Fruit fly (Drosophila melanogaster): ENCODE data around the gene CG5026.

Gene CG5026

dm6 chr3L:8953199-8953956 lies 14.9 kb upstream of the CG5026 start (continued):
- peak; percentile 40 for TF ChIP-seq CG15601 (tag; optimal IDR thresholded peaks at IDR 0.05)
- TF ChIP-seq tgo (GFP tag; IDR thresholded peaks at IDR 0.05) = peak; percentile 50; the same call in 2 of the 3 replicates
- peak; percentile 77 for TF ChIP-seq pros (GFP tag; optimal IDR thresholded peaks at IDR 0.05)
- peak; percentile 42; the same call in 1 of the 2 replicates for TF ChIP-seq amos (GFP tag; IDR thresholded peaks at IDR 0.05; ENCODE audit: partially characterized antibody)
- TF ChIP-seq CG3163 (GFP tag; optimal IDR thresholded peaks at IDR 0.05) = no peak
- TF ChIP-seq Jarid2 (GFP tag; optimal IDR thresholded peaks at IDR 0.05) = peak; percentile 66
- TF ChIP-seq gcm (GFP tag; optimal IDR thresholded peaks at IDR 0.05) = peak; percentile 60
- no peak for TF ChIP-seq sob (GFP tag; IDR thresholded peaks at IDR 0.05)
- TF ChIP-seq dimm (GFP tag; IDR thresholded peaks at IDR 0.05) = no peak
- TF ChIP-seq CG10431 (GFP tag; optimal IDR thresholded peaks at IDR 0.05) = peak; percentile 24
- TF ChIP-seq CG2875 (GFP tag; optimal IDR thresholded peaks at IDR 0.05) = peak; percentile 65
- peak; percentile 61 for TF ChIP-seq Dref (GFP tag; IDR thresholded peaks at IDR 0.05)
- peak; percentile 19 for TF ChIP-seq slp2 (GFP tag; optimal IDR thresholded peaks at IDR 0.05)
- peak; percentile 50; the same call in 1 of the 3 replicates for TF ChIP-seq CG11695 (GFP tag; IDR thresholded peaks at IDR 0.05)
- peak; percentile 79 for TF ChIP-seq dmrt99B (tag; optimal IDR thresholded peaks at IDR 0.05)
- TF ChIP-seq CG12071 (GFP tag; optimal IDR thresholded peaks at IDR 0.05) = peak; percentile 46
- peak; percentile 5 for TF ChIP-seq CG12769 (tag; optimal IDR thresholded peaks at IDR 0.05)
- TF ChIP-seq CG9817 (tag; optimal IDR thresholded peaks at IDR 0.05) = peak; percentile 55
- TF ChIP-seq CG14860 (GFP tag; IDR thresholded peaks at IDR 0.05; ENCODE audit: partially characterized antibody) = peak; percentile 41; the same call in 2 of the 3 replicates
- peak; percentile 28 for TF ChIP-seq CG1602 (GFP tag; optimal IDR thresholded peaks at IDR 0.05)
- TF ChIP-seq Hmx (GFP tag; optimal IDR thresholded peaks at IDR 0.05) = no peak
- TF ChIP-seq otp (GFP tag; IDR thresholded peaks at IDR 0.05) = 0 out of 3 replicates have a peak, but pooled peaks have one; percentile 45
- TF ChIP-seq slbo (GFP tag; IDR thresholded peaks at IDR 0.05) = peak; percentile 25
- TF ChIP-seq Eip74EF (GFP tag; optimal IDR thresholded peaks at IDR 0.05) = peak in 1 of 2 experiments; percentile 18
- TF ChIP-seq nerfin-1 (tag; optimal IDR thresholded peaks at IDR 0.05) = peak; percentile 47
- peak; percentile 9 for TF ChIP-seq trem (tag; optimal IDR thresholded peaks at IDR 0.05)
- peak; percentile 26 for TF ChIP-seq CG9437 (GFP tag; optimal IDR thresholded peaks at IDR 0.05)
- no peak for TF ChIP-seq dati (GFP tag; IDR thresholded peaks at IDR 0.05)
- peak; percentile 53 for TF ChIP-seq Bgb (GFP tag; IDR thresholded peaks at IDR 0.05; ENCODE audit: partially characterized antibody)
- peak; percentile 56 for TF ChIP-seq ems (GFP tag; optimal IDR thresholded peaks at IDR 0.05)
- TF ChIP-seq HLHmδ (GFP tag; optimal IDR thresholded peaks at IDR 0.05) = no peak
- peak; percentile 76 for TF ChIP-seq nmo (GFP tag; optimal IDR thresholded peaks at IDR 0.05)
- TF ChIP-seq odd (GFP tag; optimal IDR thresholded peaks at IDR 0.05) = peak; percentile 76
- peak; percentile 71 for TF ChIP-seq CG6765 (GFP tag; optimal IDR thresholded peaks at IDR 0.05)
- TF ChIP-seq CG10267 (tag; optimal IDR thresholded peaks at IDR 0.05) = peak; percentile 51
- peak; percentile 78 for TF ChIP-seq CG34376 (GFP tag; optimal IDR thresholded peaks at IDR 0.05)
- TF ChIP-seq CG10274 (GFP tag; optimal IDR thresholded peaks at IDR 0.05) = peak; percentile 24
- no peak for TF ChIP-seq pan (optimal IDR thresholded peaks at IDR 0.05)
- TF ChIP-seq pan (GFP tag; optimal IDR thresholded peaks at IDR 0.05 in 1 of 2, IDR thresholded peaks at IDR 0.05 in 1 of 2) = peak in 1 of 2 experiments; percentile 16
- peak; percentile 96 for TF ChIP-seq CG4707 (GFP tag; optimal IDR thresholded peaks at IDR 0.05)
- TF ChIP-seq CG18262 (tag; optimal IDR thresholded peaks at IDR 0.05) = peak; percentile 78
- TF ChIP-seq CG2120 (GFP tag; optimal IDR thresholded peaks at IDR 0.05) = peak; percentile 70
- TF ChIP-seq kah (GFP tag; optimal IDR thresholded peaks at IDR 0.05) = peak; percentile 4
- peak; percentile 71 for TF ChIP-seq CG17829 (tag; optimal IDR thresholded peaks at IDR 0.05)
- 0 out of 2 replicates have a peak, but pooled peaks have one; percentile 19 for TF ChIP-seq CG11085 (GFP tag; IDR thresholded peaks at IDR 0.05)
- TF ChIP-seq CG14014 (GFP tag; IDR thresholded peaks at IDR 0.05) = peak; percentile 30; the same call in 1 of the 2 replicates
- TF ChIP-seq CG5953 (GFP tag; IDR thresholded peaks at IDR 0.05) = no peak
- TF ChIP-seq CG6689 (GFP tag; IDR thresholded peaks at IDR 0.05) = peak; percentile 34; the same call in 1 of the 2 replicates
